Worm (Caenorhabditis elegans) whole organism, L2 larva: Measurements from ENCODE around the gene ZK813.2.

Experiments used
- elt-3 ChIP-seq: sonication (generic microtip); optimal IDR thresholded peaks from 2 replicates; lab custom pipeline; 2017; ENCODE audit warnings: missing biosample characterization, missing genetic modification characterization
- fos-1 ChIP-seq: fragments of 150-350 bp; optimal IDR thresholded peaks from 2 replicates; lab custom pipeline; 2014; ENCODE audit warnings: missing biosample characterization, missing genetic modification characterization
- lsy-2 ChIP-seq, 2 experiments: fragments of 150-350 bp in 1 of 2; sonication (generic microtip) in 1 of 2; optimal IDR thresholded peaks; 2 replicates each; lab custom pipeline; 2014 to 2017; ENCODE audit warnings: missing biosample characterization in 2 of 2, missing genetic modification characterization in 2 of 2
- mab-5 ChIP-seq: fragments of 150-350 bp; optimal IDR thresholded peaks from 2 replicates; lab custom pipeline; 2014; ENCODE audit warnings: missing biosample characterization, missing genetic modification characterization
- nhr-11 ChIP-seq: fragments of 150-350 bp; optimal IDR thresholded peaks from 2 replicates; lab custom pipeline; 2014; ENCODE audit warnings: missing biosample characterization, missing genetic modification characterization
- nhr-25 ChIP-seq: fragments of 150-350 bp; sonication (generic microtip); optimal IDR thresholded peaks from 3 replicates; lab custom pipeline; 2014; ENCODE audit warnings: missing biosample characterization, missing genetic modification characterization
- nhr-77 ChIP-seq: fragments of 150-350 bp; optimal IDR thresholded peaks from 2 replicates; lab custom pipeline; 2014; ENCODE audit warnings: missing biosample characterization, missing genetic modification characterization
- unc-39 ChIP-seq: fragments of 150-350 bp; optimal IDR thresholded peaks from 2 replicates; lab custom pipeline; 2014; ENCODE audit warnings: missing biosample characterization, missing genetic modification characterization
- zag-1 ChIP-seq: fragments of 150-350 bp; optimal IDR thresholded peaks from 2 replicates; lab custom pipeline; 2014; ENCODE audit warnings: missing biosample characterization, missing genetic modification characterization
- ztf-11 ChIP-seq: sonication (generic microtip); optimal IDR thresholded peaks from 2 replicates; lab custom pipeline; 2017; ENCODE audit warnings: missing biosample characterization, missing genetic modification characterization
- ztf-4 ChIP-seq: fragments of 150-350 bp; optimal IDR thresholded peaks from 2 replicates; lab custom pipeline; 2014; ENCODE audit warnings: missing biosample characterization, missing genetic modification characterization

ce11 chrX:3419084-3419483 lies 24.5 kb upstream of the ZK813.2 start, which contains the start of gene C04F6.7:
- TF ChIP-seq nhr-77 (tag; lab: Kevin White, UChicago) (no peak), ztf-4 (tag; lab: Kevin White, UChicago) (no peak), nhr-11 (tag; lab: Kevin White, UChicago) (no peak), zag-1 (tag; lab: Kevin White, UChicago) (no peak), elt-3 (tag; lab: Kevin White, UChicago) (no peak), fos-1 (tag; lab: Kevin White, UChicago) (no peak), unc-39 (tag; lab: Kevin White, UChicago) (no peak), lsy-2 (tag; optimal IDR thresholded peaks at IDR 0.05; lab: Kevin White, UChicago) (no peak), nhr-25 (tag; lab: Kevin White, UChicago) (no peak), ztf-11 (tag; lab: Kevin White, UChicago) (no peak), mab-5 (tag; lab: Kevin White, UChicago) (no peak)
